Worm (Caenorhabditis elegans): ENCODE results near the gene C48D5.3.

- TF ChIP-seq unc-86 (tag; optimal IDR thresholded peaks at IDR 0.05) (no peak), rnt-1 (tag; optimal IDR thresholded peaks at IDR 0.05) (no peak), sox-4 (tag; optimal IDR thresholded peaks at IDR 0.05) (no peak), nfya-1 (tag; optimal IDR thresholded peaks at IDR 0.05) (no peak), ceh-9 (tag; optimal IDR thresholded peaks at IDR 0.05) (no peak), ztf-16 (tag; optimal IDR thresholded peaks at IDR 0.05) (no peak), ama-1 (optimal IDR thresholded peaks at IDR 0.05) (no peak), unc-55 (GFP tag; optimal IDR thresholded peaks at IDR 0.05) (no peak), ets-4 (tag; optimal IDR thresholded peaks at IDR 0.05) (no peak)
These were observed 51.8 kb downstream of the C48D5.3 start, which contains the start of gene pitp-1 for ce11 chrIII:3529744-3530208.

All from whole organism, late embryonic.